Worm (Caenorhabditis elegans) whole organism, L3 larva: ENCODE data around the gene gbb-1.

Experiments
- aly-2 ChIP-seq: fragments of 150-350 bp; optimal IDR thresholded peaks from 2 replicates; lab custom pipeline; 2014; ENCODE audit warnings: missing biosample characterization, missing genetic modification characterization
- ceh-28 ChIP-seq: fragments of 150-350 bp; optimal IDR thresholded peaks from 2 replicates; lab custom pipeline; 2014; ENCODE audit warnings: missing biosample characterization, missing genetic modification reagents, missing genetic modification characterization
- ceh-82 ChIP-seq: fragments of 150-350 bp; optimal IDR thresholded peaks from 2 replicates; lab custom pipeline; 2014; ENCODE audit warnings: missing biosample characterization, missing genetic modification characterization
- daf-12 ChIP-seq: fragments of 150-350 bp; optimal IDR thresholded peaks from 2 replicates; lab custom pipeline; 2014; ENCODE audit warnings: missing biosample characterization, missing genetic modification reagents, missing genetic modification characterization
- egl-27 ChIP-seq: sonication (generic microtip); optimal IDR thresholded peaks from 4 replicates; lab custom pipeline; 2017; ENCODE audit warnings: missing biosample characterization, missing genetic modification reagents, missing genetic modification characterization
- elt-2 ChIP-seq: sonication (generic microtip); optimal IDR thresholded peaks from 2 replicates; lab custom pipeline; 2016; ENCODE audit warnings: missing genetic modification reagents, mild to moderate bottlenecking, missing genetic modification characterization, missing compliant biosample characterization
- elt-3 ChIP-seq, 3 experiments: fragments of 150-350 bp in 1 of 3; sonication (generic microtip) in 2 of 3; optimal IDR thresholded peaks; 2 replicates in 2 of 3; 4 replicates in 1 of 3; lab custom pipeline; 2014 to 2017; ENCODE audit warnings: missing biosample characterization in 3 of 3, missing genetic modification characterization in 3 of 3
- fkh-2 ChIP-seq: fragments of 150-350 bp; optimal IDR thresholded peaks from 2 replicates; lab custom pipeline; 2014; ENCODE audit warnings: missing biosample characterization, missing genetic modification reagents, missing genetic modification characterization
- nhr-237 ChIP-seq: fragments of 150-350 bp; optimal IDR thresholded peaks from 2 replicates; lab custom pipeline; 2014; ENCODE audit warnings: missing biosample characterization, missing genetic modification characterization
- nhr-67 ChIP-seq: fragments of 150-350 bp; optimal IDR thresholded peaks from 2 replicates; lab custom pipeline; 2014; ENCODE audit warnings: missing biosample characterization, missing genetic modification characterization
- nhr-76 ChIP-seq: fragments of 150-350 bp; sonication (generic microtip); optimal IDR thresholded peaks from 5 replicates; lab custom pipeline; 2014; ENCODE audit warnings: missing biosample characterization, missing genetic modification characterization
- snpc-4 ChIP-seq: fragments of 150-350 bp; optimal IDR thresholded peaks from 2 replicates; lab custom pipeline; 2014; ENCODE audit warnings: missing biosample characterization, missing genetic modification characterization
- unc-39 ChIP-seq: sonication (generic microtip); optimal IDR thresholded peaks from 4 replicates; lab custom pipeline; 2017; ENCODE audit warnings: missing biosample characterization, missing genetic modification characterization

Gene gbb-1

DNA sequence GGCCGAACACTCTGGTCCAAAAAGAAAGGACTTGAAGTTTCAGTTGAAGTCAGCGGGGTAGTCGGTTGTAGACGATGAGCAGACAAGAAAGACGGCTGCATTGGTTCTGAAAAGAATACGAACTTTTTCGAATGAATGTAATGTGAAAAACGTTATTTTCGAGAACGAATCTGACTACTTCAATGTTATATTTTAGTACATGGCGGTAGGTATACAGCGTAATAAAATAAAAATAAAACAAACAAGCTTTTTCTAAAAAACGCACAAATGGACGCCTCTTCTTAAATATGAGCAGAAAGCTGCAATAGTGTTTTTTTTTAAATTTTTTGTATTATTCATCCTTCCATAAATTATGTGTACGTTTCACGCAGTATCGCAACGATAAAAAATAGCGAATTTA is 41.9 kb downstream of the gbb-1 start, which contains the start of gene Y41G9A.17:
Y41G9A.17 (minus strand) TSS at position 101 of the 400 bp plus-strand sequence.
- TF ChIP-seq egl-27 (tag; lab: Kevin White, UChicago), result no peak

DNA sequence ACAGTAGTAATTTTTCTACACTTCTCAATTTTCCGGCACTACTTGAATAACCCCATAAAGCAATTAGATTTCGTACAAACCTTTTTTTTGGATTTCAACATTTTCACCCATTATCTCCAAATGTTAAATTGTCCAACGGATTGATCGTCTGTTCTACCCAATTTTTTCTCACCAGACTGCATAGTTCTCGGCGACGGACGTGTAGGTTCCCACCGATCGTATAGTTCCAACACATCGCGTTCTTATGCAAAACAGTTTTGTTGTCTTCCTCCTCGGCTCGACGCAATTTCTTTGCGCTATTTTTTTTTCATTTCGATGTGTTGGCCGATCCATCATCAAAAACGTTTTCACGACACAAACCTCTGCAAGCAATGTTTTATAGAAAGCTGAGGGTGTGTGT is 46.0 kb downstream of the gbb-1 start, which contains the start of gene Y41G9A.6:
Y41G9A.6 (minus strand) TSS at position 101 of the 400 bp plus-strand sequence.
- TF ChIP-seq nhr-237 (tag; lab: Kevin White, UChicago), result no peak
- no peak for TF ChIP-seq unc-39 (tag; lab: Kevin White, UChicago)
- TF ChIP-seq ceh-28 (tag; lab: Kevin White, UChicago), result no peak
- TF ChIP-seq daf-12 (tag; lab: Kevin White, UChicago), result no peak
- no peak for TF ChIP-seq fkh-2 (tag; lab: Kevin White, UChicago)
- TF ChIP-seq nhr-67 (tag; lab: Kevin White, UChicago), result no peak
- no peak for TF ChIP-seq aly-2 (tag; lab: Kevin White, UChicago)
- no peak for TF ChIP-seq elt-3 (tag; optimal IDR thresholded peaks at IDR 0.05; lab: Kevin White, UChicago)
- no peak for TF ChIP-seq ceh-82 (tag; lab: Kevin White, UChicago)
- TF ChIP-seq elt-2 (tag; lab: Kevin White, UChicago), result no peak
- TF ChIP-seq nhr-76, result no peak
- no peak for TF ChIP-seq snpc-4 (tag; lab: Kevin White, UChicago)
- TF ChIP-seq, all 47 proteins: peak for 0

DNA sequence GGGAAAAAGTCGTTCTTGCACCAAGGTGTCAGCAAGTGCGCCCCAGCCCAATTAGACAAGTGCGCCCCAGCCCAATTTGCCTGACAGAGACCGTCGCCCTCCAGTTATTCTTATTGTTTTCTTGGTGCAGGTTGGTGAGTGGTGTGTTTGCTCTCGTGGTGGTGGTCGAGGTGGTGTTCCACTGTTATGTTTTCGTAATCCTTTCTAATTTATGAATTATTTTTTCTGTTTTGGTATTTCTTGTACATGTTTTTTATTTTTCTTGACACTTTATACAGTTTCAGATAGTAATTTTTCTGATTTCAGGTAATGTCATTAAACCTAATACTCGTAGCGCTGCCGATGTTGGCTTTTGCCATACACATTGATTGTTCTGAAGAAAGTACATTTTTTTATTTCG is 51.5 kb downstream of the gbb-1 start, which contains the start of gene Y48D7A.1:
Y48D7A.1 (plus strand) TSS at position 301 of the 400 bp plus-strand sequence.
- TF ChIP-seq snpc-4 (tag; lab: Kevin White, UChicago), result no peak
